Worm (Caenorhabditis elegans): ENCODE data around the gene Y11D7A.3.

ce11 chrIV:9198136-9198535, 34.8 kb upstream of the Y11D7A.3 start:
- TF ChIP-seq lin-15B (tag; optimal IDR thresholded peaks at IDR 0.05) (no peak), fos-1 (tag; optimal IDR thresholded peaks at IDR 0.05) (peak; percentile 34), ceh-82 (tag; optimal IDR thresholded peaks at IDR 0.05) (no peak), snpc-4 (tag; optimal IDR thresholded peaks at IDR 0.05) (no peak), daf-8 (GFP tag; IDR thresholded peaks at IDR 0.05) (no peak), pqm-1 (tag; optimal IDR thresholded peaks at IDR 0.05) (peak; percentile 31), mep-1 (tag; optimal IDR thresholded peaks at IDR 0.05) (peak; percentile 79), unc-39 (tag; optimal IDR thresholded peaks at IDR 0.05) (no peak), nhr-77 (tag; optimal IDR thresholded peaks at IDR 0.05) (peak; percentile 75), ctbp-1 (GFP tag; IDR thresholded peaks at IDR 0.05) (no peak), F49E8.2 (tag; optimal IDR thresholded peaks at IDR 0.05; ENCODE audit: borderline replicate concordance) (no peak), spr-3 (GFP tag; optimal IDR thresholded peaks at IDR 0.05) (no peak)

All from whole organism, L4 larva.